Worm (Caenorhabditis elegans) whole organism, L2 larva: ENCODE data around the gene ZC477.7.

Experiments
- C34F6.9 ChIP-seq: fragments of 150-350 bp; optimal IDR thresholded peaks from 2 replicates; lab custom pipeline; 2014; ENCODE audit warnings: missing biosample characterization, missing genetic modification characterization
- F13H6.1 ChIP-seq: sonication (generic microtip); optimal IDR thresholded peaks from 2 replicates; lab custom pipeline; 2016; ENCODE audit warnings: missing genetic modification characterization, missing compliant biosample characterization
- Y55F3AM.14 ChIP-seq: fragments of 200-800 bp; sonication (Bioruptor generic); optimal IDR thresholded peaks from 2 replicates; lab custom pipeline; 2018; ENCODE audit warnings: mild to moderate bottlenecking, missing genetic modification characterization, missing compliant biosample characterization
- ZK546.5 ChIP-seq: sonication (generic microtip); optimal IDR thresholded peaks from 2 replicates; lab custom pipeline; 2017; ENCODE audit warnings: missing biosample characterization, missing genetic modification characterization
- aly-2 ChIP-seq: fragments of 150-350 bp; optimal IDR thresholded peaks from 2 replicates; lab custom pipeline; 2014; ENCODE audit warnings: missing biosample characterization, missing genetic modification characterization
- blmp-1 ChIP-seq: sonication (generic microtip); optimal IDR thresholded peaks from 2 replicates; lab custom pipeline; 2017; ENCODE audit warnings: missing genetic modification characterization, mild to moderate bottlenecking, missing compliant biosample characterization, antibody characterized with exemption, moderate library complexity; ENCODE audit not compliant: insufficient read depth
- ceh-16 ChIP-seq: fragments of 150-350 bp; optimal IDR thresholded peaks from 2 replicates; lab custom pipeline; 2014; ENCODE audit warnings: missing biosample characterization, missing genetic modification characterization
- ceh-82 ChIP-seq: fragments of 150-350 bp; optimal IDR thresholded peaks from 2 replicates; lab custom pipeline; 2014; ENCODE audit warnings: missing biosample characterization, missing genetic modification characterization
- elt-3 ChIP-seq: sonication (generic microtip); optimal IDR thresholded peaks from 2 replicates; lab custom pipeline; 2017; ENCODE audit warnings: missing biosample characterization, missing genetic modification characterization
- fos-1 ChIP-seq: fragments of 150-350 bp; optimal IDR thresholded peaks from 2 replicates; lab custom pipeline; 2014; ENCODE audit warnings: missing biosample characterization, missing genetic modification characterization
- gmeb-1 ChIP-seq: fragments of 150-350 bp; optimal IDR thresholded peaks from 2 replicates; lab custom pipeline; 2014; ENCODE audit warnings: missing biosample characterization, missing genetic modification characterization
- lin-11 ChIP-seq: fragments of 150-350 bp; sonication (generic microtip); optimal IDR thresholded peaks from 2 replicates; lab custom pipeline; 2014; ENCODE audit warnings: missing biosample characterization, missing genetic modification characterization, inconsistent platforms, mixed read lengths
- lin-39 ChIP-seq: fragments of 150-350 bp; optimal IDR thresholded peaks from 2 replicates; lab custom pipeline; 2014; ENCODE audit warnings: missing biosample characterization, missing genetic modification reagents, missing genetic modification characterization
- lsy-2 ChIP-seq, 2 experiments: fragments of 150-350 bp in 1 of 2; sonication (generic microtip) in 1 of 2; optimal IDR thresholded peaks; 2 replicates each; lab custom pipeline; 2014 to 2017; ENCODE audit warnings: missing biosample characterization in 2 of 2, missing genetic modification characterization in 2 of 2
- mab-5 ChIP-seq: fragments of 150-350 bp; optimal IDR thresholded peaks from 2 replicates; lab custom pipeline; 2014; ENCODE audit warnings: missing biosample characterization, missing genetic modification characterization
- mbf-1 ChIP-seq: sonication (generic microtip); optimal IDR thresholded peaks from 2 replicates; lab custom pipeline; 2017; ENCODE audit warnings: missing biosample characterization, missing genetic modification characterization
- nhr-10 ChIP-seq: sonication (generic microtip); optimal IDR thresholded peaks from 2 replicates; lab custom pipeline; 2017; ENCODE audit warnings: missing biosample characterization, missing genetic modification characterization
- nhr-129 ChIP-seq: fragments of 150-350 bp; optimal IDR thresholded peaks from 2 replicates; lab custom pipeline; 2014; ENCODE audit warnings: missing biosample characterization, missing genetic modification characterization
- nhr-21 ChIP-seq: fragments of 150-350 bp; optimal IDR thresholded peaks from 2 replicates; lab custom pipeline; 2014; ENCODE audit warnings: missing biosample characterization, missing genetic modification characterization
- nhr-23 ChIP-seq: fragments of 150-350 bp; optimal IDR thresholded peaks from 2 replicates; lab custom pipeline; 2014; ENCODE audit warnings: missing biosample characterization, missing genetic modification reagents, missing genetic modification characterization
- nhr-25 ChIP-seq: fragments of 150-350 bp; sonication (generic microtip); optimal IDR thresholded peaks from 3 replicates; lab custom pipeline; 2014; ENCODE audit warnings: missing biosample characterization, missing genetic modification characterization
- nhr-77 ChIP-seq: fragments of 150-350 bp; optimal IDR thresholded peaks from 2 replicates; lab custom pipeline; 2014; ENCODE audit warnings: missing biosample characterization, missing genetic modification characterization
- peb-1 ChIP-seq: fragments of 150-350 bp; optimal IDR thresholded peaks from 2 replicates; lab custom pipeline; 2014; ENCODE audit warnings: missing biosample characterization, missing genetic modification characterization
- sem-4 ChIP-seq: fragments of 150-350 bp; optimal IDR thresholded peaks from 2 replicates; lab custom pipeline; 2014; ENCODE audit warnings: missing biosample characterization, missing genetic modification reagents, missing genetic modification characterization
- skn-1 ChIP-seq: sonication (generic microtip); optimal IDR thresholded peaks from 2 replicates; lab custom pipeline; 2017; ENCODE audit warnings: missing biosample characterization, missing genetic modification characterization
- sma-3 ChIP-seq: sonication (generic microtip); optimal IDR thresholded peaks from 2 replicates; lab custom pipeline; 2016; ENCODE audit warnings: missing genetic modification reagents, missing genetic modification characterization, missing compliant biosample characterization
- sma-9 ChIP-seq, 2 experiments: fragments of 150-350 bp in 1 of 2; sonication (generic microtip) in 1 of 2; optimal IDR thresholded peaks; 2 replicates each; lab custom pipeline; 2014 to 2016; ENCODE audit warnings: missing genetic modification characterization in 2 of 2, mild to moderate bottlenecking in 1 of 2, missing biosample characterization in 1 of 2, missing compliant biosample characterization in 1 of 2, missing genetic modification reagents in 1 of 2, moderate library complexity in 1 of 2
- unc-62 ChIP-seq: fragments of 150-350 bp; optimal IDR thresholded peaks from 2 replicates; lab custom pipeline; 2014; ENCODE audit warnings: missing biosample characterization, missing genetic modification reagents, missing genetic modification characterization
- ztf-1 ChIP-seq: fragments of 200-800 bp; sonication (Bioruptor generic); conservative IDR thresholded peaks from 2 replicates; pipeline ENCODE4 v1.3.6; 2022; ENCODE audit warnings: missing genetic modification characterization, missing compliant biosample characterization
- ztf-11 ChIP-seq: sonication (generic microtip); optimal IDR thresholded peaks from 2 replicates; lab custom pipeline; 2017; ENCODE audit warnings: missing biosample characterization, missing genetic modification characterization

ZC477.7 gene

DNA sequence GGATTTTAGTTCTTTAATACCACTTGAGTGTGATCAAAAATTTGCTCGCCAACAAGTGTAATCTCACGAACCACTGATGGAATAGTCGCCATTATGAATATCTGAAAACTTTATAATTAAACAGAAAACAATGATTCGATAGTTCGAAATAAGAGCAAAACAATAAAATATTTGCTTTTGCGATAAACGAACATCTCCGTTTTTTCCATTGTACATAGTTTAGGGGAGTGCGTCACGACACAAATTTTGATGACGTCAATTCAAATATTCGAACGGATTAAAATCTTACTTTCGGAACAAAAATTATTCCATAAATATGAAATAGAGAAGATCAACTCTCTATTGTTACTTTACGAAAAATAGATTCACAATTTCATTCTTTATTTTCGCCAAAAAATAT is 22.7 kb upstream of the ZC477.7 start, which contains the start of gene mutd-1:
Gene mutd-1 (minus strand): TSS at position 101 of the 400 bp plus-strand sequence.
- no peak for TF ChIP-seq nhr-129 (tag; lab: Kevin White, UChicago)
- no peak for TF ChIP-seq skn-1
- no peak for TF ChIP-seq C34F6.9 (tag; lab: Kevin White, UChicago)
- no peak for TF ChIP-seq mab-5 (tag; lab: Kevin White, UChicago)
- TF ChIP-seq elt-3 (tag; lab: Kevin White, UChicago) = no peak
- no peak for TF ChIP-seq lin-11
- no peak for TF ChIP-seq ztf-1
- no peak for TF ChIP-seq nhr-10 (tag; lab: Kevin White, UChicago)
- TF ChIP-seq nhr-77 (tag; lab: Kevin White, UChicago) = no peak
- no peak for TF ChIP-seq ceh-82 (tag; lab: Kevin White, UChicago)
- no peak for TF ChIP-seq ztf-11

DNA sequence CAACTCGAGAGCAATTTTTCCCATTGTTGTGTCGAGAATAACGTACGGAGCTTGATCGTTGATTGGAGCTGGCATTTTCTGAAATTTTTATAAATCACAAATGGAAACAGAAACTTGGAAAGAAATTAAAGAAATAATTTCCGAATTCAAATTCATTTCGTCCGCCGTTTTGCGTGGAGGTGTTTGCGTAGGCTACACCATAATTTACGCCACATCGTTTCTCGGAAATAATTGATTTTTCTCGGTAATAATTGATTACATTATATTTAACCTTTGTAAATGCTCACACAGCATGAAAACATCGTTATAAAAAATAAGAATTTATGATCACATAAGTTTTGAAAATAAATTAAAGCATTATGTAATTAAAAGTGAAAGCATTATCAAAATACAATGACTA is 21.9 kb upstream of the ZC477.7 start, which contains the start of gene cyn-12:
Gene cyn-12 (minus strand): TSS at position 78 of the 400 bp plus-strand sequence.
- TF ChIP-seq Y55F3AM.14 (no peak), gmeb-1 (tag; lab: Kevin White, UChicago) (peak; percentile 9), F13H6.1 (no peak), mbf-1 (no peak), aly-2 (no peak), C34F6.9 (tag; lab: Kevin White, UChicago) (peak; percentile 33), sma-3 (peak; percentile 37), lsy-2 (tag; optimal IDR thresholded peaks at IDR 0.05; lab: Kevin White, UChicago) (peak in 1 of 2 experiments; percentile 52), nhr-25 (no peak)

DNA sequence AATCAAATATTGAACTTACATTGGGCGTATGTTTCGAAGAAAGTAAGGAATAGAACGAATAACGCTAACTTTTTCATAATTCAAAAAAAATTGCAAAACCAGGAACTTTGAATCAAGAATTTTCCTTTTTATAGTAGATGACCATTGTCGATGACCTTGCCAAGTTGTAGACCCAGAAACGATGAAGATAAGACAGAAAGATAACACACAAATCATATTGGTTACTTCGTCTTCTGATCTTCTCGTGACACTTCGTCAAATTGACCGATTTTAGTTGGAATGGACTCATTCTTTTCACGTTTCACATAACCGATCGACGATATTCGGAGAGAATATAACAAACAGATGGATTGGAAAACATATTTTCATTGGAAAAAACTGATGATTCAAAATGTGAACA is 20.5 kb upstream of the ZC477.7 start, which contains the start of gene grsp-3:
Gene grsp-3 (minus strand): TSS at position 149 of the 400 bp plus-strand sequence.
- TF ChIP-seq nhr-77 (tag; lab: Kevin White, UChicago) = no peak
- peak; percentile 53 for TF ChIP-seq nhr-21 (tag; lab: Kevin White, UChicago)
- TF ChIP-seq sma-9 (GFP tag; optimal IDR thresholded peaks at IDR 0.05; lab: Kevin White, UChicago) = peak; percentile 44
- TF ChIP-seq sma-9 (tag; optimal IDR thresholded peaks at IDR 0.05; lab: Kevin White, UChicago) = no peak
- TF ChIP-seq nhr-129 (tag; lab: Kevin White, UChicago) = peak; percentile 37
- peak; percentile 72 for TF ChIP-seq nhr-25
- TF ChIP-seq ceh-82 (tag; lab: Kevin White, UChicago) = no peak
- TF ChIP-seq blmp-1 (tag; lab: Kevin White, UChicago) = peak; percentile 43
- TF ChIP-seq unc-62 = no peak
- TF ChIP-seq lsy-2 (tag; optimal IDR thresholded peaks at IDR 0.05; lab: Kevin White, UChicago) = peak in 1 of 2 experiments; percentile 23
- TF ChIP-seq sma-3 = peak; percentile 74

DNA sequence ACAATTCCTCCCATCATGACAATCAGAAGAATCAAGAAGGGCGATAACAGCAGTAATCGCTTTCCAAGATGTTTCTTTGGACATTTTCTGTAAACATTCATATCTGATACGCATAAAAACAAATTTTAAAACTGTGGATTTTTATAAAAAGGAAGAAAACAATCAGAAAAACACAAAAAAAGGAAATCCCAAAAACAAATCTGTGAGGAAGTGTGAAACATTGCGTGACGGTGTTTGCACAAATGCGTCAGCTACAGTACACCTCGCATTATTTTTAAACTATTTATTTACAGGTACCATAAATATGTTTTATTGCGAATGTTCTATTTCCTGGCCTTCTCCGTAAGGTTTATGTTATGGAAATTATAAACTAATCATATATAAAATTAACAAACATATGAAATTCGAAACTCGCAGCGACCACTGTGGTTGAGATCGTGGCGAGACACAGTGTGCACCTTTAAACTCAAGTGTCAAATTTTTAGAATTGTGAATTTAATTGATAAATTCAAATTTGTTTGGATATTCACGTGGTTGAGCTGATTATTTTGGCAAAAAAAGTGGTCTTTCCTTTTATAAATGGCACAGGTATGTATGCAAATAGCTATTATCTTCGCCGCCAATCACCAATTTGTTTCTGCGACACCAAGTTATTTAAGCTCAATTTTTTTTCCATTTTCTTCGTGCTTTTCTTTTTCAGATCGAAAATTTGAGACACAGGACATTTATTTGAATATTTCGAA is 10.2 kb upstream of the ZC477.7 start, which contains the start of the genes C34D4.10 and str-48:
Gene C34D4.10 (minus strand): TSS at position 101 of the 743 bp plus-strand sequence.
Gene str-48 (plus strand): TSS at position 693 of the 743 bp plus-strand sequence.
- no peak for TF ChIP-seq ztf-11
- TF ChIP-seq nhr-23 = no peak
- no peak for TF ChIP-seq Y55F3AM.14
- no peak for TF ChIP-seq nhr-25
- TF ChIP-seq sma-9 (GFP tag; optimal IDR thresholded peaks at IDR 0.05; lab: Kevin White, UChicago) = no peak
- no peak for TF ChIP-seq sma-9 (tag; optimal IDR thresholded peaks at IDR 0.05; lab: Kevin White, UChicago)
- no peak for TF ChIP-seq nhr-21 (tag; lab: Kevin White, UChicago)
- TF ChIP-seq ztf-1 = no peak
- TF ChIP-seq sma-3 = no peak
- TF ChIP-seq peb-1 (tag; lab: Kevin White, UChicago) = no peak
- TF ChIP-seq elt-3 (tag; lab: Kevin White, UChicago) = no peak
- TF ChIP-seq lin-39 (tag; lab: Kevin White, UChicago) = no peak
- TF ChIP-seq lsy-2 (tag; optimal IDR thresholded peaks at IDR 0.05; lab: Kevin White, UChicago) = no peak
- TF ChIP-seq mab-5 (tag; lab: Kevin White, UChicago) = no peak
- no peak for TF ChIP-seq sem-4 (tag; lab: Kevin White, UChicago)
- TF ChIP-seq lin-11 = no peak

DNA sequence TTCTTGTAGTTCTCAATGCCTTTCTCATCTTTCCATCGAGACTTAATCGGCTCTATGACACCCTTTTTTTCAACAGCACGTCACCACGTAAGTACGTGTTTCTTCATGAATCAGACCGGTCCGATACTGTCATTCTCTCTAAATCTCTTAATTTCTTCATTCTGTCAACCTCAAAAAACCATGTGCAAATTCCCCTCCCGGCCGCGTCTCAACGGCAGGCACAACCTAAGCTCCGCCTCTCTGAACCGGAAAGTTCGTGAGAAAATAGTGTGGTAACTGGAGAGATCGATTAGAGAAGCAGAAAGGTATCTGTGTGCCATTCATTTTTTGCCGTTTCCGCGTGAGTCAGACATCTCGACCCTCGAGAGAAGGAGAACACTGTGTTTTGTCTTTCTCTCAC is 3.3 kb upstream of the ZC477.7 start, which contains the start of gene nas-8:
Gene nas-8 (plus strand): TSS at position 301 of the 400 bp plus-strand sequence.
- TF ChIP-seq sma-9 (GFP tag; optimal IDR thresholded peaks at IDR 0.05; lab: Kevin White, UChicago) = no peak
- TF ChIP-seq sma-9 (tag; optimal IDR thresholded peaks at IDR 0.05; lab: Kevin White, UChicago) = no peak
- no peak for TF ChIP-seq ceh-16 (tag; lab: Kevin White, UChicago)
- TF ChIP-seq ZK546.5 (tag; lab: Kevin White, UChicago) = no peak
- TF ChIP-seq fos-1 (tag; lab: Kevin White, UChicago) = peak; percentile 11
- no peak for TF ChIP-seq ztf-11
- TF ChIP-seq, all 48 proteins: peak for 1
